Worm (Caenorhabditis elegans) whole organism, L1 larva: Measurements from ENCODE around the gene F09G8.10.

Experiments
- aha-1 ChIP-seq: fragments of 150-350 bp; optimal IDR thresholded peaks from 2 replicates; lab custom pipeline; 2014; ENCODE audit warnings: missing biosample characterization, missing genetic modification characterization
- alr-1 ChIP-seq: fragments of 200-800 bp; sonication (Bioruptor generic); optimal IDR thresholded peaks from 2 replicates; lab custom pipeline; 2018; ENCODE audit warnings: borderline replicate concordance, mild to moderate bottlenecking, missing genetic modification characterization, missing compliant biosample characterization
- ama-1 ChIP-seq: fragments of 150-350 bp; optimal IDR thresholded peaks from 2 replicates; lab custom pipeline; 2014
- ceh-63 ChIP-seq: fragments of 200-800 bp; sonication (Bioruptor generic); optimal IDR thresholded peaks from 2 replicates; lab custom pipeline; 2018; ENCODE audit warnings: mild to moderate bottlenecking, missing genetic modification characterization, missing compliant biosample characterization
- ceh-88 ChIP-seq: fragments of 200-800 bp; sonication (Bioruptor generic); IDR thresholded peaks from 2 replicates; pipeline ENCODE4 v1.3.6; 2022; ENCODE audit warnings: missing genetic modification characterization, missing compliant biosample characterization
- dpl-1 ChIP-seq, 3 experiments: fragments of 150-350 bp in 2 of 3; sonication (generic microtip) in 1 of 3; optimal IDR thresholded peaks; 2 replicates each; lab custom pipeline; 2014 to 2017; ENCODE audit warnings: missing biosample characterization in 3 of 3, missing genetic modification characterization in 3 of 3, missing genetic modification reagents in 3 of 3
- dsc-1 ChIP-seq: sonication (generic microtip); optimal IDR thresholded peaks from 2 replicates; lab custom pipeline; 2016; ENCODE audit warnings: mild to moderate bottlenecking, missing genetic modification characterization, missing compliant biosample characterization
- egl-13 ChIP-seq: sonication (generic microtip); optimal IDR thresholded peaks from 2 replicates; lab custom pipeline; 2016; ENCODE audit warnings: missing genotype, missing genetic modification reagents, missing genetic modification characterization, missing compliant biosample characterization
- egl-27 ChIP-seq, 2 experiments: fragments of 150-350 bp in 1 of 2; sonication (generic microtip); optimal IDR thresholded peaks; 3 replicates each; lab custom pipeline; 2017 to 2018; ENCODE audit warnings: missing biosample characterization in 2 of 2, missing genetic modification characterization in 2 of 2, missing genetic modification reagents in 2 of 2
- elt-2 ChIP-seq: sonication (generic microtip); optimal IDR thresholded peaks from 2 replicates; lab custom pipeline; 2016; ENCODE audit warnings: missing genetic modification characterization, mild to moderate bottlenecking, inconsistent platforms, missing compliant biosample characterization, missing genetic modification reagents
- fkh-8 ChIP-seq: sonication (generic microtip); optimal IDR thresholded peaks from 2 replicates; lab custom pipeline; 2016; ENCODE audit warnings: mild to moderate bottlenecking, missing genetic modification characterization, missing compliant biosample characterization
- fos-1 ChIP-seq: fragments of 150-350 bp; optimal IDR thresholded peaks from 2 replicates; lab custom pipeline; 2014; ENCODE audit warnings: missing biosample characterization, missing genetic modification characterization
- grh-1 ChIP-seq: fragments of 200-800 bp; sonication (Bioruptor generic); IDR thresholded peaks from 2 replicates; pipeline ENCODE4 v1.3.6; 2022; ENCODE audit warnings: missing genetic modification reagents, missing genetic modification characterization, missing compliant biosample characterization
- irx-1 ChIP-seq: sonication (generic microtip); optimal IDR thresholded peaks from 2 replicates; lab custom pipeline; 2016; ENCODE audit warnings: missing genetic modification characterization, missing compliant biosample characterization
- isw-1 ChIP-seq: fragments of 200-800 bp; sonication (Bioruptor generic); IDR thresholded peaks from 2 replicates; pipeline ENCODE4 v1.3.6; 2022; ENCODE audit warnings: missing genetic modification characterization, missing compliant biosample characterization
- lin-13 ChIP-seq: fragments of 150-350 bp; optimal IDR thresholded peaks from 2 replicates; lab custom pipeline; 2014; ENCODE audit warnings: missing biosample characterization, missing genetic modification reagents, missing genetic modification characterization
- mab-9 ChIP-seq: fragments of 200-800 bp; sonication (Bioruptor generic); IDR thresholded peaks from 2 replicates; pipeline ENCODE4 v1.3.6; 2022; ENCODE audit warnings: missing genetic modification reagents, missing genetic modification characterization, missing compliant biosample characterization
- nhr-11 ChIP-seq: fragments of 150-350 bp; optimal IDR thresholded peaks from 2 replicates; lab custom pipeline; 2014; ENCODE audit warnings: missing biosample characterization, missing genetic modification characterization
- nhr-19 ChIP-seq: fragments of 200-800 bp; sonication (Bioruptor generic); conservative IDR thresholded peaks from 2 replicates; pipeline ENCODE4 v1.3.6; 2022; ENCODE audit warnings: missing genetic modification characterization, missing compliant biosample characterization
- nhr-77 ChIP-seq: fragments of 150-350 bp; optimal IDR thresholded peaks from 2 replicates; lab custom pipeline; 2014; ENCODE audit warnings: missing biosample characterization, missing genetic modification characterization
- nhr-84 ChIP-seq: sonication (generic microtip); optimal IDR thresholded peaks from 2 replicates; lab custom pipeline; 2017; ENCODE audit warnings: missing biosample characterization, missing genetic modification characterization
- nhr-85 ChIP-seq: sonication (generic microtip); peaks from one replicate; lab custom pipeline; 2016; ENCODE audit warnings: missing genetic modification characterization, inconsistent platforms, missing compliant biosample characterization
- nhr-90 ChIP-seq: sonication (generic microtip); optimal IDR thresholded peaks from 2 replicates; lab custom pipeline; 2016; ENCODE audit warnings: mild to moderate bottlenecking, missing genetic modification characterization, missing compliant biosample characterization; ENCODE audit not compliant: poor library complexity
- pag-3 ChIP-seq: sonication (generic microtip); optimal IDR thresholded peaks from 2 replicates; lab custom pipeline; 2017; ENCODE audit warnings: missing genetic modification characterization, mild to moderate bottlenecking, missing compliant biosample characterization, antibody characterized with exemption, borderline replicate concordance; ENCODE audit not compliant: insufficient read depth
- pqm-1 ChIP-seq: sonication (generic microtip); optimal IDR thresholded peaks from 3 replicates; lab custom pipeline; 2017; ENCODE audit warnings: missing biosample characterization, missing genetic modification characterization
- sptf-1 ChIP-seq: fragments of 150-350 bp; optimal IDR thresholded peaks from 2 replicates; lab custom pipeline; 2014; ENCODE audit warnings: missing biosample characterization, missing genetic modification characterization
- swsn-7 ChIP-seq: sonication (generic microtip); optimal IDR thresholded peaks from 2 replicates; lab custom pipeline; 2016; ENCODE audit warnings: missing genetic modification characterization, missing compliant biosample characterization
- unc-130 ChIP-seq: fragments of 150-350 bp; optimal IDR thresholded peaks from 2 replicates; lab custom pipeline; 2017; ENCODE audit warnings: missing biosample characterization, missing genetic modification characterization, inconsistent platforms
- unc-62 ChIP-seq: fragments of 150-350 bp; optimal IDR thresholded peaks from 2 replicates; lab custom pipeline; 2014; ENCODE audit warnings: missing biosample characterization, missing genetic modification reagents, missing genetic modification characterization
- unc-86 ChIP-seq: sonication (generic microtip); optimal IDR thresholded peaks from 2 replicates; lab custom pipeline; 2016; ENCODE audit warnings: missing genetic modification characterization, missing compliant biosample characterization
- vab-15 ChIP-seq: sonication (generic microtip); optimal IDR thresholded peaks from 2 replicates; lab custom pipeline; 2017; ENCODE audit warnings: missing genotype, mild to moderate bottlenecking, missing genetic modification characterization, missing compliant biosample characterization
- zag-1 ChIP-seq: fragments of 150-350 bp; optimal IDR thresholded peaks from 2 replicates; lab custom pipeline; 2014; ENCODE audit warnings: missing biosample characterization, missing genetic modification characterization
- zip-4 ChIP-seq: fragments of 200-800 bp; sonication (Bioruptor generic); optimal IDR thresholded peaks from 2 replicates; lab custom pipeline; 2018; ENCODE audit warnings: mild to moderate bottlenecking, missing genetic modification characterization, moderate library complexity, missing compliant biosample characterization
- ztf-4 ChIP-seq: fragments of 150-350 bp; optimal IDR thresholded peaks from 2 replicates; lab custom pipeline; 2014; ENCODE audit warnings: missing biosample characterization, missing genetic modification characterization

The F09G8.10 gene

ce11 chrIII:8307356-8307755, 35.4 kb upstream of the F09G8.10 start, which contains the start of the genes F10E9.7 and F10E9.5 (continued):
- TF ChIP-seq nhr-85 (tag; lab: Kevin White, UChicago) (peak; percentile 96), ama-1 (no peak), unc-62 (no peak)

ce11 chrIII:8305816-8306215, 33.8 kb upstream of the F09G8.10 start:
- TF ChIP-seq pag-3 (tag; lab: Kevin White, UChicago) = no peak
- TF ChIP-seq vab-15 = no peak

ce11 chrIII:8305304-8305703, 33.3 kb upstream of the F09G8.10 start:
- TF ChIP-seq nhr-77 (tag; lab: Kevin White, UChicago) (no peak), lin-13 (no peak), nhr-90 (tag; lab: Kevin White, UChicago) (no peak), grh-1 (GFP tag; lab: Robert Waterston, UW) (no peak), sptf-1 (tag; lab: Kevin White, UChicago) (no peak), swsn-7 (tag; lab: Kevin White, UChicago) (no peak), zag-1 (tag; lab: Kevin White, UChicago) (no peak), ceh-63 (GFP tag; lab: Kevin White, UChicago) (no peak), fos-1 (tag; lab: Kevin White, UChicago) (no peak), nhr-19 (GFP tag; lab: Robert Waterston, UW) (no peak), unc-86 (tag; lab: Kevin White, UChicago) (no peak), elt-2 (no peak)
- TF ChIP-seq, all 84 proteins: peak for 0

ce11 chrIII:8303440-8303839, 31.5 kb upstream of the F09G8.10 start:
- TF ChIP-seq dpl-1 (GFP tag; optimal IDR thresholded peaks at IDR 0.05; lab: Kevin White, UChicago) (no peak), aha-1 (tag; lab: Kevin White, UChicago) (no peak), egl-13 (no peak), isw-1 (GFP tag; lab: Robert Waterston, UW) (no peak), unc-130 (tag; lab: Kevin White, UChicago) (no peak), alr-1 (tag; lab: Kevin White, UChicago) (no peak), ceh-88 (GFP tag; lab: Robert Waterston, UW) (no peak), unc-62 (no peak), pqm-1 (tag; lab: Kevin White, UChicago) (no peak), egl-27 (tag; optimal IDR thresholded peaks at IDR 0.05; lab: Kevin White, UChicago) (no peak), nhr-77 (tag; lab: Kevin White, UChicago) (no peak), dsc-1 (tag; lab: Kevin White, UChicago) (no peak), zip-4 (GFP tag; lab: Kevin White, UChicago) (no peak), swsn-7 (tag; lab: Kevin White, UChicago) (no peak), irx-1 (tag; lab: Kevin White, UChicago) (no peak), nhr-84 (no peak), fkh-8 (no peak), ztf-4 (tag; lab: Kevin White, UChicago) (no peak), mab-9 (GFP tag; lab: Robert Waterston, UW) (no peak), nhr-11 (no peak)

ce11 chrIII:8300860-8301396, 29.0 kb upstream of the F09G8.10 start:
- TF ChIP-seq dsc-1 (tag; lab: Kevin White, UChicago) (peak; percentile 63), egl-13 (no peak)
